Worm (Caenorhabditis elegans): ENCODE measurements around the gene wrt-9.

The wrt-9 gene

ce11 chrX:1627013-1627412 is 50.6 kb downstream of the wrt-9 start (continued):
- TF ChIP-seq daf-12 (tag; optimal IDR thresholded peaks at IDR 0.05) = peak; percentile 72
- peak; percentile 99 for TF ChIP-seq fkh-10 (GFP tag; optimal IDR thresholded peaks at IDR 0.05)
- TF ChIP-seq ztf-4 (tag; optimal IDR thresholded peaks at IDR 0.05) = peak; percentile 57
- TF ChIP-seq mml-1 (tag; optimal IDR thresholded peaks at IDR 0.05) = no peak
- TF ChIP-seq nhr-237 (tag; optimal IDR thresholded peaks at IDR 0.05) = peak; percentile 83
- peak; percentile 56 for TF ChIP-seq ceh-16 (tag; optimal IDR thresholded peaks at IDR 0.05)
- TF ChIP-seq nhr-67 (tag; optimal IDR thresholded peaks at IDR 0.05) = peak; percentile 69
- peak; percentile 62 for TF ChIP-seq ZK546.5 (tag; optimal IDR thresholded peaks at IDR 0.05)
- TF ChIP-seq ceh-9 (tag; optimal IDR thresholded peaks at IDR 0.05) = peak; percentile 89
- peak; percentile 96 for TF ChIP-seq lin-39 (tag; optimal IDR thresholded peaks at IDR 0.05)
- peak; percentile 98 for TF ChIP-seq tbx-2 (tag; optimal IDR thresholded peaks at IDR 0.05)
- TF ChIP-seq pqm-1 (tag; optimal IDR thresholded peaks at IDR 0.05) = peak; percentile 88
- peak; percentile 89 for TF ChIP-seq unc-62 (GFP tag; optimal IDR thresholded peaks at IDR 0.05)
- peak; percentile 27 for TF ChIP-seq mdl-1 (tag; optimal IDR thresholded peaks at IDR 0.05)
- peak; percentile 90 for TF ChIP-seq nhr-28 (tag; optimal IDR thresholded peaks at IDR 0.05)
- peak in 1 of 2 experiments; percentile 74 for TF ChIP-seq eor-1 (tag; optimal IDR thresholded peaks at IDR 0.05)
- peak; percentile 97 for TF ChIP-seq fos-1 (tag; optimal IDR thresholded peaks at IDR 0.05)
- TF ChIP-seq egl-5 (tag; optimal IDR thresholded peaks at IDR 0.05) = peak; percentile 80
- peak; percentile 36 for TF ChIP-seq fkh-2 (tag; optimal IDR thresholded peaks at IDR 0.05)
- TF ChIP-seq skn-1 (tag; optimal IDR thresholded peaks at IDR 0.05) = peak; percentile 96
- peak; percentile 92 for TF ChIP-seq snpc-4 (tag; optimal IDR thresholded peaks at IDR 0.05)
- TF ChIP-seq aly-2 (tag; optimal IDR thresholded peaks at IDR 0.05) = peak; percentile 83
- TF ChIP-seq egl-27 (tag; optimal IDR thresholded peaks at IDR 0.05) = peak; percentile 97
- peak; percentile 100 for TF ChIP-seq ceh-28 (tag; optimal IDR thresholded peaks at IDR 0.05)
- peak; percentile 83 for TF ChIP-seq zag-1 (tag; optimal IDR thresholded peaks at IDR 0.05)

- TF ChIP-seq unc-39 (tag; optimal IDR thresholded peaks at IDR 0.05) (no peak), skn-1 (tag; optimal IDR thresholded peaks at IDR 0.05) (no peak), eor-1 (tag; optimal IDR thresholded peaks at IDR 0.05) (no peak), hmg-11 (tag; optimal IDR thresholded peaks at IDR 0.05) (no peak), elt-3 (tag; optimal IDR thresholded peaks at IDR 0.05) (no peak), fkh-10 (GFP tag; optimal IDR thresholded peaks at IDR 0.05) (no peak), jun-1 (tag; optimal IDR thresholded peaks at IDR 0.05) (no peak), pqm-1 (tag; optimal IDR thresholded peaks at IDR 0.05) (no peak), nhr-23 (tag; optimal IDR thresholded peaks at IDR 0.05) (no peak), nhr-12 (tag; optimal IDR thresholded peaks at IDR 0.05) (no peak), lin-15B (tag; optimal IDR thresholded peaks at IDR 0.05) (no peak), ceh-82 (tag; optimal IDR thresholded peaks at IDR 0.05) (no peak), mdl-1 (tag; optimal IDR thresholded peaks at IDR 0.05) (no peak), snpc-4 (tag; optimal IDR thresholded peaks at IDR 0.05) (no peak), fos-1 (tag; optimal IDR thresholded peaks at IDR 0.05) (no peak)
Measured at ce11 chrX:1627837-1628236, 51.4 kb downstream of the wrt-9 start, which contains the start of gene fbxb-58. Gene fbxb-58, plus strand, starts transcription at chrX:1628137.

ce11 chrX:1629746-1630145 is 53.3 kb downstream of the wrt-9 start:
- TF ChIP-seq unc-39 (tag; optimal IDR thresholded peaks at IDR 0.05) (no peak), egl-27 (tag; optimal IDR thresholded peaks at IDR 0.05) (no peak), elt-1 (tag; optimal IDR thresholded peaks at IDR 0.05) (no peak), lin-39 (tag; optimal IDR thresholded peaks at IDR 0.05) (no peak), jun-1 (tag; optimal IDR thresholded peaks at IDR 0.05) (no peak), nhr-237 (tag; optimal IDR thresholded peaks at IDR 0.05) (no peak), R02D3.7 (tag; optimal IDR thresholded peaks at IDR 0.05) (no peak), nhr-12 (tag; optimal IDR thresholded peaks at IDR 0.05) (no peak), nhr-77 (tag; optimal IDR thresholded peaks at IDR 0.05) (no peak), ztf-11 (tag; optimal IDR thresholded peaks at IDR 0.05) (no peak), ceh-28 (tag; optimal IDR thresholded peaks at IDR 0.05) (no peak), lsy-12 (tag; optimal IDR thresholded peaks at IDR 0.05) (no peak)

- TF ChIP-seq mdl-1 (tag; optimal IDR thresholded peaks at IDR 0.05) = no peak
- no peak for TF ChIP-seq elt-3 (tag; optimal IDR thresholded peaks at IDR 0.05)
Measured at ce11 chrX:1630881-1631516, 54.6 kb downstream of the wrt-9 start, which contains the start of gene ZK380.2. Gene ZK380.2, plus strand, starts transcription at chrX:1631466.

Measured in whole organism, L3 larva.